Worm (Caenorhabditis elegans): ENCODE data around the gene heh-1.

- TF ChIP-seq tbx-37 (GFP tag; conservative IDR thresholded peaks at IDR 0.05): no peak
- no peak for TF ChIP-seq ama-1 (optimal IDR thresholded peaks at IDR 0.05)
- no peak for TF ChIP-seq pes-1 (GFP tag; IDR thresholded peaks at IDR 0.05)
- no peak for TF ChIP-seq scrt-1 (GFP tag; IDR thresholded peaks at IDR 0.05)
- TF ChIP-seq hmg-4 (GFP tag; optimal IDR thresholded peaks at IDR 0.05): no peak
- no peak for TF ChIP-seq B0310.2 (tag; optimal IDR thresholded peaks at IDR 0.05)
- TF ChIP-seq tbx-11 (GFP tag; IDR thresholded peaks at IDR 0.05): no peak
- no peak for TF ChIP-seq flt-1 (GFP tag; IDR thresholded peaks at IDR 0.05)
- TF ChIP-seq F13C5.2 (tag; optimal IDR thresholded peaks at IDR 0.05): no peak
- no peak for TF ChIP-seq hnd-1 (tag; optimal IDR thresholded peaks at IDR 0.05)
- TF ChIP-seq ceh-36 (tag; optimal IDR thresholded peaks at IDR 0.05): no peak
- no peak for TF ChIP-seq sea-1 (GFP tag; conservative IDR thresholded peaks at IDR 0.05)
- TF ChIP-seq hmbx-1 (tag; optimal IDR thresholded peaks at IDR 0.05): no peak
Observed at ce11 chrIII:3242379-3242778, 43.1 kb upstream of the heh-1 start.

All from whole organism, early embryonic.